Worm (Caenorhabditis elegans) whole organism, young adult: ENCODE data around the gene Y7A5A.10.

ENCODE experiments used
- C17E4.6 ChIP-seq: fragments of 200-800 bp; sonication (Bioruptor generic); IDR thresholded peaks from 2 replicates; pipeline ENCODE4 v1.3.6; 2022; ENCODE audit warnings: missing genetic modification reagents, missing genetic modification characterization, missing compliant biosample characterization
- D2030.7 ChIP-seq: fragments of 200-800 bp; sonication (Bioruptor generic); IDR thresholded peaks from 2 replicates; pipeline ENCODE4 v1.3.6; 2022; ENCODE audit warnings: missing genetic modification reagents, missing genetic modification characterization, missing compliant biosample characterization
- F22D6.2 ChIP-seq: sonication (generic microtip); optimal IDR thresholded peaks from 2 replicates; lab custom pipeline; 2016; ENCODE audit warnings: mild to moderate bottlenecking, missing genetic modification characterization, missing compliant biosample characterization
- F23B12.7 ChIP-seq: sonication (generic microtip); optimal IDR thresholded peaks from 2 replicates; lab custom pipeline; 2017; ENCODE audit warnings: missing genetic modification characterization, mild to moderate bottlenecking, missing compliant biosample characterization, antibody characterized with exemption, moderate library complexity; ENCODE audit not compliant: insufficient read depth
- F33H1.4 ChIP-seq: fragments of 200-800 bp; sonication (Bioruptor generic); IDR thresholded peaks from 2 replicates; pipeline ENCODE4 v1.3.6; 2022; ENCODE audit warnings: missing genetic modification reagents, missing genetic modification characterization, missing compliant biosample characterization
- F37B4.10 ChIP-seq: fragments of 200-800 bp; sonication (Bioruptor generic); IDR thresholded peaks from 2 replicates; pipeline ENCODE4 v1.3.6; 2022; ENCODE audit warnings: missing genetic modification characterization, missing compliant biosample characterization
- F57A8.1 ChIP-seq: fragments of 200-800 bp; sonication (Bioruptor generic); optimal IDR thresholded peaks from 2 replicates; lab custom pipeline; 2018; ENCODE audit warnings: mild to moderate bottlenecking, missing genetic modification characterization, moderate library complexity, missing compliant biosample characterization
- K11D2.4 ChIP-seq: fragments of 200-800 bp; sonication (Bioruptor generic); IDR thresholded peaks from 2 replicates; pipeline ENCODE4 v1.3.6; 2022; ENCODE audit warnings: missing genetic modification reagents, missing genetic modification characterization, missing compliant biosample characterization
- Y53F4B.3 ChIP-seq: fragments of 200-800 bp; sonication (Bioruptor generic); IDR thresholded peaks from 2 replicates; pipeline ENCODE4 v1.3.6; 2022; ENCODE audit warnings: missing genetic modification reagents, missing genetic modification characterization, missing compliant biosample characterization
- Y53G8AR.9 ChIP-seq: fragments of 200-800 bp; sonication (Bioruptor generic); conservative IDR thresholded peaks from 2 replicates; pipeline ENCODE4 v1.3.6; 2022; ENCODE audit warnings: missing genetic modification reagents, missing genetic modification characterization, missing compliant biosample characterization
- Y79H2A.3 ChIP-seq: fragments of 200-800 bp; sonication (Bioruptor generic); conservative IDR thresholded peaks from 2 replicates; pipeline ENCODE4 v1.3.6; 2022; ENCODE audit warnings: missing genetic modification reagents, missing genetic modification characterization, missing compliant biosample characterization
- ZK185.1 ChIP-seq: sonication (generic microtip); optimal IDR thresholded peaks from 2 replicates; lab custom pipeline; 2016; ENCODE audit warnings: mild to moderate bottlenecking, missing genetic modification characterization, missing compliant biosample characterization; ENCODE audit not compliant: poor library complexity, severe bottlenecking
- aptf-3 ChIP-seq: fragments of 200-800 bp; sonication (Bioruptor generic); IDR thresholded peaks from 2 replicates; pipeline ENCODE4 v1.3.6; 2022; ENCODE audit warnings: missing genetic modification characterization, missing compliant biosample characterization
- atf-7 ChIP-seq: sonication (generic microtip); optimal IDR thresholded peaks from 2 replicates; lab custom pipeline; 2017; ENCODE audit warnings: mild to moderate bottlenecking, missing genetic modification characterization, missing compliant biosample characterization
- athp-1 ChIP-seq: sonication (generic microtip); optimal IDR thresholded peaks from 2 replicates; lab custom pipeline; 2017; ENCODE audit warnings: mild to moderate bottlenecking, missing genetic modification characterization, missing compliant biosample characterization
- attf-5 ChIP-seq: fragments of 200-800 bp; sonication (Bioruptor generic); optimal IDR thresholded peaks from 2 replicates; lab custom pipeline; 2018; ENCODE audit warnings: mild to moderate bottlenecking, missing genetic modification characterization, missing compliant biosample characterization
- bed-2 ChIP-seq: fragments of 200-800 bp; sonication (Bioruptor generic); IDR thresholded peaks from 2 replicates; pipeline ENCODE4 v1.3.6; 2022; ENCODE audit warnings: missing genetic modification reagents, missing genetic modification characterization, missing compliant biosample characterization
- cebp-1 ChIP-seq, 2 experiments: fragments of 200-800 bp in 1 of 2; sonication (Bioruptor generic) in 1 of 2; sonication (generic microtip) in 1 of 2; IDR thresholded peaks in 1 of 2; optimal IDR thresholded peaks in 1 of 2; 2 replicates each; pipeline versions ENCODE4 v1.3.6 to Lab custom; 2017 to 2022; ENCODE audit warnings: missing compliant biosample characterization in 2 of 2, missing genetic modification characterization in 2 of 2, mild to moderate bottlenecking in 1 of 2, missing genetic modification reagents in 1 of 2, moderate library complexity in 1 of 2
- chd-7 ChIP-seq: sonication (generic microtip); optimal IDR thresholded peaks from 2 replicates; lab custom pipeline; 2016; ENCODE audit warnings: mild to moderate bottlenecking, missing genetic modification characterization, moderate library complexity, missing compliant biosample characterization
- dox-1 ChIP-seq: fragments of 200-800 bp; sonication (Bioruptor generic); IDR thresholded peaks from 2 replicates; pipeline ENCODE4 v1.3.6; 2022; ENCODE audit warnings: missing genetic modification reagents, missing genetic modification characterization, missing compliant biosample characterization
- efl-1 ChIP-seq: fragments of 150-350 bp; optimal IDR thresholded peaks from 2 replicates; lab custom pipeline; 2014; ENCODE audit warnings: missing biosample characterization, missing genetic modification reagents, missing genetic modification characterization
- ekl-4 ChIP-seq: fragments of 200-800 bp; sonication (Bioruptor generic); IDR thresholded peaks from 2 replicates; pipeline ENCODE4 v1.3.6; 2022; ENCODE audit warnings: missing genetic modification reagents, missing genetic modification characterization, missing compliant biosample characterization
- fkh-3 ChIP-seq: sonication (generic microtip); optimal IDR thresholded peaks from 2 replicates; lab custom pipeline; 2016; ENCODE audit warnings: mild to moderate bottlenecking, missing genetic modification characterization, missing compliant biosample characterization
- gei-17 ChIP-seq: fragments of 200-800 bp; sonication (Bioruptor generic); optimal IDR thresholded peaks from 2 replicates; lab custom pipeline; 2018; ENCODE audit warnings: mild to moderate bottlenecking, missing genetic modification characterization, missing compliant biosample characterization
- him-1 ChIP-seq: sonication (generic microtip); optimal IDR thresholded peaks from 2 replicates; lab custom pipeline; 2016; ENCODE audit warnings: missing genotype, missing genetic modification reagents, missing genetic modification characterization, missing compliant biosample characterization
- hlh-26 ChIP-seq: fragments of 200-800 bp; sonication (Bioruptor generic); conservative IDR thresholded peaks from 2 replicates; pipeline ENCODE4 v1.3.6; 2022; ENCODE audit warnings: missing genetic modification reagents, missing genetic modification characterization, missing compliant biosample characterization
- lin-40 ChIP-seq: sonication (generic microtip); optimal IDR thresholded peaks from 2 replicates; lab custom pipeline; 2016; ENCODE audit warnings: missing genetic modification characterization, mild to moderate bottlenecking, missing compliant biosample characterization, missing genotype, missing genetic modification reagents
- madf-10 ChIP-seq: sonication (generic microtip); optimal IDR thresholded peaks from 2 replicates; lab custom pipeline; 2016; ENCODE audit warnings: mild to moderate bottlenecking, missing genetic modification characterization, missing compliant biosample characterization
- madf-6 ChIP-seq: fragments of 200-800 bp; sonication (Bioruptor generic); IDR thresholded peaks from 2 replicates; pipeline ENCODE4 v1.3.6; 2022; ENCODE audit warnings: missing genetic modification reagents, missing genetic modification characterization, missing compliant biosample characterization
- mcd-1 ChIP-seq: fragments of 200-800 bp; sonication (Bioruptor generic); IDR thresholded peaks from 2 replicates; pipeline ENCODE4 v1.3.6; 2022; ENCODE audit warnings: missing genetic modification reagents, missing genetic modification characterization, missing compliant biosample characterization
- nfya-2 ChIP-seq: fragments of 200-800 bp; sonication (Bioruptor generic); IDR thresholded peaks from 2 replicates; pipeline ENCODE4 v1.3.6; 2022; ENCODE audit warnings: missing genetic modification reagents, missing genetic modification characterization, missing compliant biosample characterization
- nfyb-1 ChIP-seq: fragments of 200-800 bp; sonication (Bioruptor generic); IDR thresholded peaks from 2 replicates; pipeline ENCODE4 v1.3.6; 2022; ENCODE audit warnings: missing genetic modification reagents, missing genetic modification characterization, missing compliant biosample characterization
- nhr-80 ChIP-seq: sonication (generic microtip); optimal IDR thresholded peaks from 2 replicates; lab custom pipeline; 2016; ENCODE audit warnings: missing genetic modification characterization, missing compliant biosample characterization
- rcor-1 ChIP-seq: fragments of 200-800 bp; sonication (Bioruptor generic); IDR thresholded peaks from 2 replicates; pipeline ENCODE4 v1.3.6; 2022; ENCODE audit warnings: missing genetic modification reagents, missing genetic modification characterization, missing compliant biosample characterization
- rec-8 ChIP-seq, 2 experiments: sonication (generic microtip); optimal IDR thresholded peaks; 2 replicates each; lab custom pipeline; 2016; ENCODE audit warnings: mild to moderate bottlenecking in 2 of 2, missing genetic modification characterization in 2 of 2, missing genetic modification reagents in 2 of 2, missing genotype in 2 of 2, missing biosample characterization in 1 of 2, missing compliant biosample characterization in 1 of 2, moderate library complexity in 1 of 2
- snpc-1.3 ChIP-seq: sonication (generic microtip); optimal IDR thresholded peaks from 2 replicates; lab custom pipeline; 2017; ENCODE audit warnings: missing genetic modification characterization, mild to moderate bottlenecking, missing compliant biosample characterization, antibody characterized with exemption, moderate library complexity, missing genotype, missing genetic modification reagents; ENCODE audit not compliant: insufficient read depth
- snpc-3.4 ChIP-seq: sonication (generic microtip); optimal IDR thresholded peaks from 2 replicates; lab custom pipeline; 2017; ENCODE audit warnings: missing genetic modification characterization, mild to moderate bottlenecking, missing compliant biosample characterization, antibody characterized with exemption, moderate library complexity, missing genotype, missing genetic modification reagents
- snpc-4 ChIP-seq, 5 experiments: fragments of 150-350 bp in 1 of 5; sonication (generic microtip) in 4 of 5; optimal IDR thresholded peaks; 2 replicates each; lab custom pipeline; 2014 to 2018; ENCODE audit warnings: missing genetic modification characterization in 5 of 5, missing biosample characterization in 3 of 5, antibody characterized with exemption in 2 of 5, mild to moderate bottlenecking in 2 of 5, missing compliant biosample characterization in 2 of 5, missing genotype in 2 of 5, moderate library complexity in 2 of 5, missing genetic modification reagents in 1 of 5
- tlf-1 ChIP-seq: fragments of 200-800 bp; sonication (Bioruptor generic); optimal IDR thresholded peaks from 2 replicates; lab custom pipeline; 2018; ENCODE audit warnings: mild to moderate bottlenecking, missing genetic modification characterization, missing compliant biosample characterization
- unc-62 ChIP-seq: fragments of 150-350 bp; optimal IDR thresholded peaks from 2 replicates; lab custom pipeline; 2014; ENCODE audit warnings: missing biosample characterization, missing genetic modification reagents, missing genetic modification characterization
- zim-3 ChIP-seq: sonication (generic microtip); optimal IDR thresholded peaks from 2 replicates; lab custom pipeline; 2017; ENCODE audit warnings: mild to moderate bottlenecking, missing genetic modification characterization, moderate library complexity, missing compliant biosample characterization
- ztf-6 ChIP-seq: fragments of 200-800 bp; sonication (Bioruptor generic); IDR thresholded peaks from 2 replicates; pipeline ENCODE4 v1.3.6; 2022; ENCODE audit warnings: missing genetic modification reagents, missing genetic modification characterization, missing compliant biosample characterization

Gene Y7A5A.10

DNA sequence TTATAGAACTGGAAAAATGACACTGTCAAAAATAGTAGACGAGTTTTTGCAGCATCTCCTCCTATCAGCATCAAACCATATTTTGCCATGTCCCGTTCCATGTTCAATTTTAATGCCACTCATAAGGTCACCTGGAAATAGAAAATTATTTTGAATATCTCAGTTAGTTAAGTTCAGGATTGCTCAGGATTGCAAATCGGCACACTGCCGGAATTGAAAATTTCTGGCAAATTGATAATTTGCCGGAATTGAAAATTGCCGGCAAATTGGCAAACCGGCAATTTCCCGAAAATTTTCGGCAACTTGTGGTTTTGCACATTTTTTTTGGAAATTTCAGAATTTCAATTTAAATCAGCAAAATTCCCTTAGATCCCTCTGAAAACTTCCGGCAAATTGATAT is 8.2 kb downstream of the Y7A5A.10 start, which contains the start of gene Y7A5A.5:
Gene Y7A5A.5 (minus strand): TSS at position 101 of the 400 bp plus-strand sequence.
- TF ChIP-seq F57A8.1 (GFP tag; lab: Kevin White, UChicago) = no peak
- no peak for TF ChIP-seq rec-8 (tag; optimal IDR thresholded peaks at IDR 0.05; lab: Kevin White, UChicago)
- TF ChIP-seq ekl-4 (GFP tag; lab: Robert Waterston, UW) = no peak
- TF ChIP-seq F33H1.4 = no peak
- no peak for TF ChIP-seq C17E4.6 (GFP tag; lab: Robert Waterston, UW)
- TF ChIP-seq fkh-3 (tag; lab: Kevin White, UChicago) = no peak
- TF ChIP-seq snpc-4 (GFP tag; optimal IDR thresholded peaks at IDR 0.05; lab: Kevin White, UChicago) = no peak
- no peak for TF ChIP-seq snpc-4 (tag; optimal IDR thresholded peaks at IDR 0.05; lab: Kevin White, UChicago)
- TF ChIP-seq Y53F4B.3 (GFP tag; lab: Robert Waterston, UW) = no peak
- TF ChIP-seq snpc-1.3 (tag; lab: Kevin White, UChicago) = no peak
- TF ChIP-seq ZK185.1 = no peak
- TF ChIP-seq madf-6 = no peak
- TF ChIP-seq efl-1 (GFP tag; lab: Kevin White, UChicago) = no peak
- TF ChIP-seq K11D2.4 (GFP tag; lab: Robert Waterston, UW) = no peak

ce11 chrX:15784570-15784969 is 10.3 kb downstream of the Y7A5A.10 start, which contains the start of gene Y7A5A.3:
TSS of gene Y7A5A.3 (minus strand) at chrX:15784670.
- TF ChIP-seq tlf-1 (GFP tag; lab: Kevin White, UChicago) (no peak), unc-62 (GFP tag; lab: Kevin White, UChicago) (no peak)

ce11 chrX:15782027-15782426 is 12.8 kb downstream of the Y7A5A.10 start, which contains the start of gene Y7A5A.24:
TSS of gene Y7A5A.24 (minus strand) at chrX:15782127.
- TF ChIP-seq hlh-26 (GFP tag; lab: Robert Waterston, UW) (no peak), snpc-3.4 (tag; lab: Kevin White, UChicago) (no peak), him-1 (tag; lab: Kevin White, UChicago) (no peak), rcor-1 (GFP tag; lab: Robert Waterston, UW) (no peak), F37B4.10 (GFP tag; lab: Robert Waterston, UW) (no peak), Y53G8AR.9 (no peak), aptf-3 (no peak), attf-5 (GFP tag; lab: Kevin White, UChicago) (no peak), F22D6.2 (tag; lab: Kevin White, UChicago) (no peak), ztf-6 (GFP tag; lab: Robert Waterston, UW) (no peak), zim-3 (tag; lab: Kevin White, UChicago) (no peak), gei-17 (no peak), athp-1 (tag; lab: Kevin White, UChicago) (no peak), atf-7 (tag; lab: Kevin White, UChicago) (no peak), D2030.7 (no peak)
- TF ChIP-seq, all 124 proteins: peak for 0

DNA sequence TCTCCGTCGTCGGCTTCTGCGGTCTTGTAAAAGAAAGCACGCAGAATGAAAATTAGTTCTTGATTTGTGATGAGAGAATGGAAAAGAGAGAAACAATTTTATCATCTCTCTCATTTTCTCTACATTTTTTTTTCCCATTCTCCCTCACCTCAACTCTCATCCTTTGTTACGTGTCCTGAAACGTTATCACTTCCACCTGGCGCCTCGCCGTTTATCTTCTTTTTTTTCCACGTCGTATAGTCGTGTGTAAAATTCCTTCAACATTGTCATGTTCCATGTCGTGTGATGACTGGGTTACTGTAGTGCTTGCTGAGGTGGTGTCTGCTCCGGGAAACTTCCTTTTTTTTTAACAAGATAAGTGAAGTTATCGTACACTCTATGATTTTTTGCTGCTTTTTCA is 15.4 kb downstream of the Y7A5A.10 start:
- peak; percentile 27 for TF ChIP-seq chd-7 (tag; lab: Kevin White, UChicago)
- peak; percentile 50; the same call in 1 of the 2 replicates for TF ChIP-seq dox-1 (GFP tag; lab: Robert Waterston, UW)
- TF ChIP-seq Y79H2A.3 = no peak
- no peak for TF ChIP-seq snpc-3.4 (tag; lab: Kevin White, UChicago)
- peak; percentile 98 for TF ChIP-seq nhr-80 (tag; lab: Kevin White, UChicago)
- TF ChIP-seq him-1 (tag; lab: Kevin White, UChicago) = no peak
- TF ChIP-seq attf-5 (GFP tag; lab: Kevin White, UChicago) = peak; percentile 20
- peak; percentile 19 for TF ChIP-seq madf-10
- peak; percentile 48; the same call in 1 of the 2 replicates for TF ChIP-seq nfyb-1
- peak; percentile 24 for TF ChIP-seq lin-40 (tag; lab: Kevin White, UChicago)
- no peak for TF ChIP-seq bed-2 (GFP tag; lab: Robert Waterston, UW)
- no peak for TF ChIP-seq F33H1.4
- no peak for TF ChIP-seq cebp-1 (GFP tag; IDR thresholded peaks at IDR 0.05; lab: Robert Waterston, UW)
- peak; percentile 37 for TF ChIP-seq cebp-1 (tag; optimal IDR thresholded peaks at IDR 0.05; lab: Kevin White, UChicago)
- TF ChIP-seq nfya-2 (GFP tag; lab: Robert Waterston, UW) = no peak
- no peak for TF ChIP-seq snpc-4 (GFP tag; optimal IDR thresholded peaks at IDR 0.05; lab: Kevin White, UChicago)
- peak in 1 of 4 experiments; percentile 18 for TF ChIP-seq snpc-4 (tag; optimal IDR thresholded peaks at IDR 0.05; lab: Kevin White, UChicago)
- TF ChIP-seq mcd-1 (GFP tag; lab: Robert Waterston, UW) = no peak
- peak; percentile 66 for TF ChIP-seq F23B12.7 (tag; lab: Kevin White, UChicago)
